Worm (Caenorhabditis elegans): Measurements from ENCODE around the gene tank-1.

DNA sequence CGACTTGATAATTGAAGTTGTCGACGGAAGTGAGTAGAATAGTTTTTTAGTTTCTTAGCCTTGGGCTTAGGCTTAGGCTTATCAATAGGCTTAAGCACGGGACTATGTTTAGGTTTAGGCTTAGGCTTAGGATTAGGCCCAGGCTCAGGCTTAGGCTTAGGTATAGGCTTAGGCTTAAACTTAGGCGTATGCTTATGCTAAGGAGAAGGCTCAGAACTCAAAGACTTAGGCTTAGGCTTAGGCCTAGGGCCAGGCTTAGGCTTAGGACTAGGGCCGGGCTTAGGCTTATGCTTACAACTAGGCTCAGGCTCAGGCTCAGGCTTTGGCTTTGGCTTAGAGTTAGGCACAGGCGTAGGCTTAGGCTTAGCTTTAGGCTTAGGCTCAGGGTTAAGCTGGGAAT lies 19.0 kb downstream of the tank-1 start:
- TF ChIP-seq F33H1.4 (GFP tag; IDR thresholded peaks at IDR 0.05) (no peak), unc-130 (GFP tag; optimal IDR thresholded peaks at IDR 0.05) (no peak), ceh-79 (tag; optimal IDR thresholded peaks at IDR 0.05) (no peak), efl-1 (GFP tag; optimal IDR thresholded peaks at IDR 0.05) (no peak), ztf-26 (tag; optimal IDR thresholded peaks at IDR 0.05) (no peak), tbx-9 (tag; optimal IDR thresholded peaks at IDR 0.05; ENCODE audit: borderline replicate concordance) (no peak), snpc-1.1 (tag; optimal IDR thresholded peaks at IDR 0.05; ENCODE audit: insufficient read depth) (no peak), pha-4 (tag; optimal IDR thresholded peaks at IDR 0.05) (no peak), ztf-28 (GFP tag; IDR thresholded peaks at IDR 0.05) (no peak), B0336.3 (GFP tag; IDR thresholded peaks at IDR 0.05) (no peak), madf-3 (GFP tag; IDR thresholded peaks at IDR 0.05) (no peak), F57C9.4 (tag; optimal IDR thresholded peaks at IDR 0.05) (no peak)
